Worm (Caenorhabditis elegans): ENCODE results near the gene dao-6.

DNA sequence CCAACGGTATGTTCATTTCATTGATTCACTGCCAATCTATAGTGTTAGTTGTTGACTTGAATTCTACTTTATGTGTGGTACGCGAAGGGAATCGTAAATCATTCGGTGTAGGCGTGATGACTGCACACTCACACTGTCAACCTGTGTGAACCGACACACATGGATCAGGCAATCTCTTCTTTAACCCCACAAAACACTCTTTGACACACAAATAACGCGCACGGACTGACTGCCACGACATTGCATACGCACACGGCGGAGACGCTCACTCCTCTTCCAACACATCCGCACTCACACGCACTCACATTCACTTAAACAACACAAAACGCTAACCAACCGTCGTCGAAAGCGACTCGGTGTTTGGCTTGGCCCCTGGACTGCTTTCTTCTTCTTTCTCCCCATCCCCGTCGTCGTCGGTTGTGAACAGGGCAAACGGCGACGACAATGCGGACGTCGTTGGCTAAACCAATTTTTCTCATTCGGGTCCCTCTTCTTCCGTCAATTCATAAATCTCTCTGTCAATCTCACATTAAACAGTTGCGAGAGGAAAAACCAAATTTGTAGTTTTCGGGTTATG is 35.8 kb downstream of the dao-6 start:
- no peak for TF ChIP-seq nhr-77 (tag; optimal IDR thresholded peaks at IDR 0.05)
- TF ChIP-seq zag-1 (tag; optimal IDR thresholded peaks at IDR 0.05), result no peak
- no peak for TF ChIP-seq nhr-6 (tag; optimal IDR thresholded peaks at IDR 0.05)
- TF ChIP-seq ama-1 (optimal IDR thresholded peaks at IDR 0.05), result no peak
- TF ChIP-seq elt-1 (tag; optimal IDR thresholded peaks at IDR 0.05), result no peak
- TF ChIP-seq nhr-23 (tag; optimal IDR thresholded peaks at IDR 0.05), result no peak
- no peak for TF ChIP-seq aly-2 (tag; optimal IDR thresholded peaks at IDR 0.05)
- no peak for TF ChIP-seq skn-1 (tag; optimal IDR thresholded peaks at IDR 0.05)
- TF ChIP-seq ceh-82 (tag; optimal IDR thresholded peaks at IDR 0.05), result no peak
- no peak for TF ChIP-seq elt-3 (tag; optimal IDR thresholded peaks at IDR 0.05)
- no peak for TF ChIP-seq dmd-4 (tag; optimal IDR thresholded peaks at IDR 0.05)
- no peak for TF ChIP-seq nhr-10 (tag; optimal IDR thresholded peaks at IDR 0.05)

All from whole organism, L2 larva.